Fruit fly (Drosophila melanogaster) whole organism, embryonic: ENCODE data around the gene Arp8.

Experiments
- Awh ChIP-seq: fragments of 200-800 bp; sonication (Bioruptor generic); IDR thresholded peaks from 2 replicates; pipeline ENCODE4, ENCODE4 v1.3.6; 2022; ENCODE audit warnings: missing biosample characterization, missing genetic modification characterization
- B-H2 ChIP-seq: fragments of 200-800 bp; sonication (Bioruptor generic); optimal IDR thresholded peaks from 2 replicates; lab custom pipeline; 2018; ENCODE audit warnings: missing biosample characterization, mild to moderate bottlenecking, missing genetic modification characterization
- CG10565 ChIP-seq: fragments of 200-800 bp; sonication (Bioruptor generic); optimal IDR thresholded peaks from 3 replicates; lab custom pipeline; 2016; ENCODE audit warnings: missing biosample characterization, mild to moderate bottlenecking, missing genetic modification characterization
- CG11696 ChIP-seq: fragments of 200-800 bp; sonication (Bioruptor generic); IDR thresholded peaks from 2 replicates; pipeline ENCODE4 v1.3.6; 2022; ENCODE audit warnings: missing biosample characterization, missing genetic modification characterization
- CG12219 ChIP-seq: fragments of 200-800 bp; sonication (Bioruptor generic); optimal IDR thresholded peaks from 3 replicates; lab custom pipeline; 2018; ENCODE audit warnings: missing biosample characterization, mild to moderate bottlenecking, missing genetic modification characterization
- CG15269 ChIP-seq: fragments of 200-800 bp; sonication (Bioruptor generic); optimal IDR thresholded peaks from 2 replicates; lab custom pipeline; 2018; ENCODE audit warnings: missing biosample characterization, mild to moderate bottlenecking, missing genetic modification characterization, moderate library complexity
- CG1602 ChIP-seq: fragments of 200-800 bp; sonication (Bioruptor generic); optimal IDR thresholded peaks from 3 replicates; lab custom pipeline; 2016; ENCODE audit warnings: missing biosample characterization, missing genetic modification characterization
- CG17328 ChIP-seq: fragments of 200-800 bp; sonication (Bioruptor generic); IDR thresholded peaks from 2 replicates; pipeline ENCODE4 v1.3.6; 2022; ENCODE audit warnings: missing biosample characterization, missing genetic modification characterization
- CG17361 ChIP-seq: fragments of 200-800 bp; sonication (Bioruptor generic); IDR thresholded peaks from 3 replicates; pipeline ENCODE4 v1.3.6; 2022; ENCODE audit warnings: missing biosample characterization, missing genetic modification characterization
- CG18011 ChIP-seq: fragments of 200-800 bp; sonication (Bioruptor generic); optimal IDR thresholded peaks from 2 replicates; lab custom pipeline; 2017; ENCODE audit warnings: missing biosample characterization, missing genetic modification characterization, mild to moderate bottlenecking, moderate library complexity, missing genotype
- CG1832 ChIP-seq: fragments of 200-800 bp; sonication (Bioruptor generic); optimal IDR thresholded peaks from 2 replicates; lab custom pipeline; 2017; ENCODE audit warnings: missing biosample characterization, mild to moderate bottlenecking, missing genetic modification characterization, inconsistent platforms
- CG2116 ChIP-seq: fragments of 200-800 bp; sonication (Bioruptor generic); optimal IDR thresholded peaks from 3 replicates; lab custom pipeline; 2018; ENCODE audit warnings: missing biosample characterization, mild to moderate bottlenecking, missing genetic modification characterization
- CG2678 ChIP-seq: fragments of 200-800 bp; sonication (Bioruptor generic); optimal IDR thresholded peaks from 3 replicates; lab custom pipeline; 2019; ENCODE audit warnings: missing biosample characterization, mild to moderate bottlenecking, missing genetic modification characterization, moderate library complexity
- CG31365 ChIP-seq: fragments of 200-800 bp; sonication (Bioruptor generic); optimal IDR thresholded peaks from 2 replicates; lab custom pipeline; 2018; ENCODE audit warnings: missing biosample characterization, mild to moderate bottlenecking, missing genetic modification characterization
- CG4424 ChIP-seq: fragments of 200-800 bp; sonication (Bioruptor generic); optimal IDR thresholded peaks from 3 replicates; lab custom pipeline; 2016; ENCODE audit warnings: missing biosample characterization, missing genetic modification characterization
- CG6254 ChIP-seq: fragments of 200-800 bp; sonication (Bioruptor generic); optimal IDR thresholded peaks from 3 replicates; lab custom pipeline; 2017; ENCODE audit warnings: mild to moderate bottlenecking, missing biosample characterization, missing genetic modification reagents, missing genetic modification characterization
- CG7745 ChIP-seq: fragments of 200-800 bp; sonication (Bioruptor generic); optimal IDR thresholded peaks from 2 replicates; lab custom pipeline; 2018; ENCODE audit warnings: missing biosample characterization, mild to moderate bottlenecking, missing genetic modification characterization, moderate library complexity
- CG8089 ChIP-seq: fragments of 200-800 bp; sonication (Bioruptor generic); optimal IDR thresholded peaks from 3 replicates; lab custom pipeline; 2016; ENCODE audit warnings: missing biosample characterization, missing genetic modification characterization
- CG9437 ChIP-seq: fragments of 200-800 bp; sonication (Bioruptor generic); optimal IDR thresholded peaks from 2 replicates; lab custom pipeline; 2018; ENCODE audit warnings: missing biosample characterization, mild to moderate bottlenecking, missing genetic modification characterization
- CG9727 ChIP-seq: fragments of 200-800 bp; sonication (Bioruptor generic); optimal IDR thresholded peaks from 3 replicates; lab custom pipeline; 2017; ENCODE audit warnings: missing biosample characterization, mild to moderate bottlenecking, missing genetic modification characterization
- CTCF ChIP-seq: fragments of 200-800 bp; sonication (Bioruptor generic); optimal IDR thresholded peaks from 2 replicates; lab custom pipeline; 2017; ENCODE audit warnings: missing biosample characterization, mild to moderate bottlenecking, missing genetic modification characterization, moderate library complexity
- Deaf1 ChIP-seq: fragments of 200-800 bp; optimal IDR thresholded peaks from 3 replicates; lab custom pipeline; 2019; ENCODE audit warnings: missing biosample characterization, mild to moderate bottlenecking, missing genetic modification characterization, moderate library complexity
- Dfd ChIP-seq, 2 experiments: fragments of >200 bp; optimal IDR thresholded peaks; 2 replicates each; lab custom pipeline; 2017; ENCODE audit warnings: missing biosample characterization in 2 of 2, missing genetic modification characterization in 2 of 2
- Eip74EF ChIP-seq, 2 experiments: fragments of 200-800 bp in 1 of 2; fragments of >200 bp in 1 of 2; sonication (Bioruptor generic) in 1 of 2; optimal IDR thresholded peaks; 2 replicates each; lab custom pipeline; 2017 to 2019; ENCODE audit warnings: missing biosample characterization in 2 of 2, missing genetic modification characterization in 2 of 2, mild to moderate bottlenecking in 1 of 2, moderate library complexity in 1 of 2
- Ets97D ChIP-seq: fragments of 200-800 bp; sonication (Bioruptor generic); optimal IDR thresholded peaks from 3 replicates; lab custom pipeline; 2016; ENCODE audit warnings: missing biosample characterization, missing genetic modification characterization
- Fer1 ChIP-seq: fragments of 200-800 bp; sonication (Bioruptor generic); optimal IDR thresholded peaks from 2 replicates; lab custom pipeline; 2017; ENCODE audit warnings: missing biosample characterization, mild to moderate bottlenecking, missing genetic modification characterization
- Fer2 ChIP-seq: fragments of 200-800 bp; sonication (Bioruptor generic); optimal IDR thresholded peaks from 2 replicates; lab custom pipeline; 2018; ENCODE audit warnings: missing biosample characterization, mild to moderate bottlenecking, missing genetic modification characterization, moderate library complexity
- GATAe ChIP-seq: fragments of 200-800 bp; sonication (Bioruptor generic); conservative IDR thresholded peaks from 2 replicates; pipeline ENCODE4 v1.3.6; 2022; ENCODE audit warnings: missing biosample characterization, missing genetic modification characterization
- Opbp ChIP-seq: fragments of 200-800 bp; sonication (Bioruptor generic); IDR thresholded peaks from 3 replicates; pipeline ENCODE4 v1.3.6; 2022; ENCODE audit warnings: missing biosample characterization, missing genetic modification characterization; ENCODE audit not compliant: partially characterized antibody
- Sox100B ChIP-seq: fragments of 200-800 bp; sonication (Bioruptor generic); optimal IDR thresholded peaks from 3 replicates; lab custom pipeline; 2018; ENCODE audit warnings: missing biosample characterization, mild to moderate bottlenecking, missing genetic modification characterization
- Sry-δ ChIP-seq: fragments of 200-800 bp; sonication (Bioruptor generic); optimal IDR thresholded peaks from 2 replicates; lab custom pipeline; 2016; ENCODE audit warnings: missing biosample characterization, missing genetic modification characterization
- TFAM ChIP-seq: fragments of 200-800 bp; sonication (Bioruptor generic); optimal IDR thresholded peaks from 2 replicates; lab custom pipeline; 2017; ENCODE audit warnings: missing biosample characterization, missing genetic modification characterization, inconsistent platforms
- Usf ChIP-seq: fragments of 200-800 bp; sonication (Bioruptor generic); optimal IDR thresholded peaks from 2 replicates; lab custom pipeline; 2017; ENCODE audit warnings: missing genotype, missing biosample characterization, missing genetic modification characterization
- YL-1 ChIP-seq: fragments of 200-800 bp; sonication (Bioruptor generic); optimal IDR thresholded peaks from 3 replicates; lab custom pipeline; 2017; ENCODE audit warnings: missing biosample characterization, mild to moderate bottlenecking, missing genetic modification characterization
- bigmax ChIP-seq: fragments of 200-800 bp; sonication (Bioruptor generic); optimal IDR thresholded peaks from 2 replicates; lab custom pipeline; 2018; ENCODE audit warnings: missing biosample characterization, mild to moderate bottlenecking, missing genetic modification characterization
- cato ChIP-seq: fragments of 200-800 bp; sonication (Bioruptor generic); optimal IDR thresholded peaks from 2 replicates; lab custom pipeline; 2016; ENCODE audit warnings: missing biosample characterization, missing genetic modification characterization, borderline replicate concordance
- h ChIP-seq: fragments of >200 bp; optimal IDR thresholded peaks from 2 replicates; lab custom pipeline; 2017
- her ChIP-seq: fragments of 200-800 bp; sonication (Bioruptor generic); optimal IDR thresholded peaks from 2 replicates; lab custom pipeline; 2016; ENCODE audit warnings: missing biosample characterization, missing genetic modification characterization
- insv ChIP-seq, 2 experiments: fragments of 200-800 bp; sonication (Bioruptor generic); optimal IDR thresholded peaks; 3 replicates each; lab custom pipeline; 2016 to 2018; ENCODE audit warnings: missing biosample characterization in 2 of 2, missing genetic modification characterization in 2 of 2
- kni ChIP-seq: fragments of 200-800 bp; sonication (Bioruptor generic); optimal IDR thresholded peaks from 3 replicates; lab custom pipeline; 2017; ENCODE audit warnings: mild to moderate bottlenecking, missing biosample characterization, missing genetic modification reagents, missing genetic modification characterization
- lbe ChIP-seq: fragments of 200-800 bp; sonication (Bioruptor generic); optimal IDR thresholded peaks from 2 replicates; lab custom pipeline; 2016; ENCODE audit warnings: missing biosample characterization, mild to moderate bottlenecking, missing genetic modification characterization
- luna ChIP-seq: fragments of 200-800 bp; sonication (Bioruptor generic); optimal IDR thresholded peaks from 2 replicates; lab custom pipeline; 2016; ENCODE audit warnings: missing biosample characterization, missing genetic modification characterization
- scrt ChIP-seq: fragments of 200-800 bp; sonication (Bioruptor generic); optimal IDR thresholded peaks from 2 replicates; lab custom pipeline; 2018; ENCODE audit warnings: missing biosample characterization, mild to moderate bottlenecking, missing genetic modification characterization, moderate library complexity
- sima ChIP-seq: fragments of 200-800 bp; sonication (Bioruptor generic); optimal IDR thresholded peaks from 2 replicates; lab custom pipeline; 2016; ENCODE audit warnings: missing biosample characterization, missing genetic modification characterization
- so ChIP-seq: fragments of 200-800 bp; sonication (Bioruptor generic); IDR thresholded peaks from 3 replicates; pipeline ENCODE4 v1.3.6; 2022; ENCODE audit warnings: missing biosample characterization, missing genetic modification characterization
- sqz ChIP-seq: fragments of 200-800 bp; sonication (Bioruptor generic); optimal IDR thresholded peaks from 3 replicates; lab custom pipeline; 2018; ENCODE audit warnings: missing biosample characterization, mild to moderate bottlenecking, missing genetic modification characterization
- stc ChIP-seq: fragments of 200-800 bp; sonication (Bioruptor generic); IDR thresholded peaks from 2 replicates; pipeline ENCODE4 v1.3.6; 2022; ENCODE audit warnings: missing biosample characterization, missing genetic modification characterization
- stwl ChIP-seq: fragments of 200-800 bp; sonication (Bioruptor generic); optimal IDR thresholded peaks from 3 replicates; lab custom pipeline; 2018; ENCODE audit warnings: missing biosample characterization, mild to moderate bottlenecking, missing genetic modification characterization, moderate library complexity
- ttk ChIP-seq: fragments of 200-800 bp; sonication (Bioruptor generic); IDR thresholded peaks from 2 replicates; pipeline ENCODE4 v2.1.2; 2022; ENCODE audit warnings: missing biosample characterization, missing genetic modification characterization
- zfh1 ChIP-seq: fragments of 200-800 bp; sonication (Bioruptor generic); IDR thresholded peaks from 3 replicates; pipeline ENCODE4 v1.3.6; 2022; ENCODE audit warnings: missing biosample characterization, missing genetic modification characterization

Arp8 gene

DNA sequence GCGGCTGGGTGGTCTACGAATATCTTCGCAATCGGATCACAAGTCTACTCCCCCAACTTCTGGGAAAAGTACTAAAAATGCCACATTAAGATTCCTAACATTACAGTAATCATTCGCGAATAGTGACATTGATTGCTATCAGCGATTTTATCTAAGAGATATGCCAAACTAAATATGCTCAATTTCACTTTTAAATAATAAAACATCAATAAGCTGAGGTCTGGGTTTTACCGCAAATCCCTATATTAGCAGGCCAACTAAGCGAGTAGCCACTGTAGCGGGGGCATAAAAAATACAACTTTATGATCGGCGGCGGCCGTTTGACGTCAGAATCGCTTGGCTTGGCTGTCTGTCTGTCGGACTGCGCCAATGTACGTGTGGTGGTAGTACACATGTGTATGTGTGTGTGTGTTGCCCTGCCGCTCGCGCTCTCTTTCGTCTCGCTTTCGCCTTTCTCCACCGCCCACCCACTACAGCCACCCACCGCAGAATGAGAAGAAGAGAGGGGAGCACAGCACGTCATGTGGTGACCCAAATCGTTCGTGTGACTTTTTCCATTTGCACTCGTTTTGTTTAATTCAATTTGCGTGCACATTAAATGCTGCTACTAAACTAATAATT is 19.8 kb upstream of the Arp8 start (continued):
- TF ChIP-seq CG12219 (GFP tag; lab: Kevin White, UChicago): peak; percentile 93
- TF ChIP-seq B-H2 (GFP tag; lab: Kevin White, UChicago): peak; percentile 89
- peak; percentile 82 for TF ChIP-seq CG6254 (GFP tag; lab: Kevin White, UChicago)
- TF ChIP-seq Sox100B: peak; percentile 82
- TF ChIP-seq CG15269: peak; percentile 97
- TF ChIP-seq stc (GFP tag; lab: Robert Waterston, UW): peak; percentile 93
- TF ChIP-seq Sry-δ (GFP tag; lab: Kevin White, UChicago): peak; percentile 60
- TF ChIP-seq so (GFP tag; lab: Robert Waterston, UW): peak; percentile 95
- peak; percentile 14 for TF ChIP-seq CG10565 (GFP tag; lab: Kevin White, UChicago)
- peak; percentile 37 for TF ChIP-seq bigmax (GFP tag; lab: Kevin White, UChicago)
- TF ChIP-seq ttk (GFP tag; lab: Robert Waterston, UW): peak; percentile 94
- no peak for TF ChIP-seq Dfd (GFP tag; optimal IDR thresholded peaks at IDR 0.05; lab: Kevin White, UChicago)
- peak; percentile 91 for TF ChIP-seq CG9727 (GFP tag; lab: Kevin White, UChicago)
- peak; percentile 92 for TF ChIP-seq Awh (GFP tag; lab: Robert Waterston, UW)
- TF ChIP-seq zfh1 (GFP tag; lab: Robert Waterston, UW): peak; percentile 93
- no peak for TF ChIP-seq TFAM (GFP tag; lab: Kevin White, UChicago)
- peak in 1 of 2 experiments; percentile 54 for TF ChIP-seq insv (GFP tag; optimal IDR thresholded peaks at IDR 0.05; lab: Kevin White, UChicago)
- TF ChIP-seq Fer2 (tag; lab: Kevin White, UChicago): peak; percentile 92
- TF ChIP-seq sqz (GFP tag; lab: Kevin White, UChicago): peak; percentile 88
- peak; percentile 95 for TF ChIP-seq lbe (GFP tag; lab: Kevin White, UChicago)
- TF ChIP-seq CG4424 (GFP tag; lab: Kevin White, UChicago): peak; percentile 88
- TF ChIP-seq Fer1: peak; percentile 91
- TF ChIP-seq CG11696 (GFP tag; lab: Robert Waterston, UW): peak; percentile 76
- TF ChIP-seq Eip74EF (GFP tag; optimal IDR thresholded peaks at IDR 0.05; lab: Kevin White, UChicago): peak in 1 of 2 experiments; percentile 94
- TF ChIP-seq Ets97D: peak; percentile 88
- TF ChIP-seq CG17361 (GFP tag; lab: Robert Waterston, UW): peak; percentile 95
- TF ChIP-seq CG8089 (GFP tag; lab: Kevin White, UChicago): peak; percentile 84
- TF ChIP-seq Usf (GFP tag; lab: Kevin White, UChicago): peak; percentile 91
- peak; percentile 50 for TF ChIP-seq CG2116 (GFP tag; lab: Kevin White, UChicago)
- no peak for TF ChIP-seq Opbp
- peak; percentile 62 for TF ChIP-seq kni
- peak; percentile 79 for TF ChIP-seq CG31365
- TF ChIP-seq Deaf1: peak; percentile 69
- TF ChIP-seq CG1602 (GFP tag; lab: Kevin White, UChicago): peak; percentile 91
- peak; percentile 96 for TF ChIP-seq CG2678 (tag; lab: Kevin White, UChicago)
- TF ChIP-seq scrt (GFP tag; lab: Kevin White, UChicago): peak; percentile 86
- TF ChIP-seq CG7745: no peak
- no peak for TF ChIP-seq h
- peak; percentile 79 for TF ChIP-seq sima
- TF ChIP-seq CG17328 (GFP tag; lab: Robert Waterston, UW): peak; percentile 95
- peak; percentile 89 for TF ChIP-seq CG9437 (GFP tag; lab: Kevin White, UChicago)
- no peak for TF ChIP-seq CG1832 (GFP tag; lab: Kevin White, UChicago)
- TF ChIP-seq CTCF (GFP tag; lab: Kevin White, UChicago): peak; percentile 66
- peak; percentile 78 for TF ChIP-seq YL-1
- TF ChIP-seq cato (GFP tag; lab: Kevin White, UChicago): peak; percentile 51
- TF ChIP-seq stwl: no peak
- peak; percentile 82 for TF ChIP-seq CG18011 (GFP tag; lab: Kevin White, UChicago)
- TF ChIP-seq GATAe: peak; percentile 84
- TF ChIP-seq luna (GFP tag; lab: Kevin White, UChicago): peak; percentile 93
- TF ChIP-seq her (GFP tag; lab: Kevin White, UChicago): peak; percentile 90
